Worm (Caenorhabditis elegans): Measurements from ENCODE around the gene K01G5.10.

K01G5.10 gene

ce11 chrIII:10783052-10783451, 24.7 kb upstream of the K01G5.10 start (continued):
- TF ChIP-seq jun-1 (tag; optimal IDR thresholded peaks at IDR 0.05) (no peak), grh-1 (GFP tag; IDR thresholded peaks at IDR 0.05) (no peak)

ce11 chrIII:10781553-10781952, 23.2 kb upstream of the K01G5.10 start, which contains the start of gene ptr-19:
Gene ptr-19, plus strand, starts transcription at chrIII:10781853.
- peak; percentile 47 for TF ChIP-seq nhr-85 (tag)
- no peak for TF ChIP-seq sptf-1 (tag; optimal IDR thresholded peaks at IDR 0.05)
- TF ChIP-seq efl-1 (optimal IDR thresholded peaks at IDR 0.05), result no peak
- peak in 1 of 2 experiments; percentile 69 for TF ChIP-seq efl-1 (GFP tag; optimal IDR thresholded peaks at IDR 0.05 in 1 of 2)

ce11 chrIII:10769693-10770092, 11.4 kb upstream of the K01G5.10 start:
- TF ChIP-seq lsy-2 (tag; optimal IDR thresholded peaks at IDR 0.05), result no peak
- no peak for TF ChIP-seq efl-1 (optimal IDR thresholded peaks at IDR 0.05)
- peak in 1 of 2 experiments; percentile 73 for TF ChIP-seq efl-1 (GFP tag; optimal IDR thresholded peaks at IDR 0.05 in 1 of 2)

ce11 chrIII:10763032-10763431, 4.7 kb upstream of the K01G5.10 start, which contains the start of gene dpy-28:
Gene dpy-28, plus strand, starts transcription at chrIII:10763131.
- TF ChIP-seq efl-1 (optimal IDR thresholded peaks at IDR 0.05) (no peak), efl-1 (GFP tag; optimal IDR thresholded peaks at IDR 0.05 in 1 of 2) (peak in 1 of 2 experiments; percentile 82), ama-1 (optimal IDR thresholded peaks at IDR 0.05) (peak; percentile 31), jun-1 (tag; optimal IDR thresholded peaks at IDR 0.05) (no peak), dsc-1 (tag; optimal IDR thresholded peaks at IDR 0.05) (no peak), nhr-47 (tag; optimal IDR thresholded peaks at IDR 0.05) (peak; percentile 27)

- peak; percentile 100 for TF ChIP-seq ceh-82 (tag; optimal IDR thresholded peaks at IDR 0.05)
- no peak for TF ChIP-seq hlh-17 (GFP tag; optimal IDR thresholded peaks at IDR 0.05; ENCODE audit: borderline replicate concordance)
- TF ChIP-seq mep-1 (tag; optimal IDR thresholded peaks at IDR 0.05), result peak; percentile 98
- TF ChIP-seq mab-9 (GFP tag; IDR thresholded peaks at IDR 0.05), result peak; percentile 100
- TF ChIP-seq lin-35 (GFP tag; optimal IDR thresholded peaks at IDR 0.05), result peak; percentile 100
- peak; percentile 97 for TF ChIP-seq elt-2 (tag; optimal IDR thresholded peaks at IDR 0.05)
- peak; percentile 81 for TF ChIP-seq efl-3 (GFP tag; optimal IDR thresholded peaks at IDR 0.05)
- peak; percentile 100 for TF ChIP-seq nhr-47 (tag; optimal IDR thresholded peaks at IDR 0.05)
- TF ChIP-seq sup-37 (GFP tag; optimal IDR thresholded peaks at IDR 0.05), result peak; percentile 100
- TF ChIP-seq nhr-84 (tag; optimal IDR thresholded peaks at IDR 0.05), result peak; percentile 90
- TF ChIP-seq lin-15B (tag; optimal IDR thresholded peaks at IDR 0.05), result peak; percentile 100
- TF ChIP-seq snpc-4 (tag; optimal IDR thresholded peaks at IDR 0.05), result peak; percentile 93
- peak; percentile 100 for TF ChIP-seq ztf-4 (tag; optimal IDR thresholded peaks at IDR 0.05)
- peak; percentile 76 for TF ChIP-seq nhr-12 (tag; optimal IDR thresholded peaks at IDR 0.05)
- TF ChIP-seq grh-1 (GFP tag; IDR thresholded peaks at IDR 0.05), result peak; percentile 99
- peak; percentile 98 for TF ChIP-seq zip-4 (GFP tag; optimal IDR thresholded peaks at IDR 0.05)
- TF ChIP-seq egl-13 (tag; optimal IDR thresholded peaks at IDR 0.05), result peak; percentile 100
- TF ChIP-seq unc-62 (GFP tag; optimal IDR thresholded peaks at IDR 0.05), result peak; percentile 91
- TF ChIP-seq sptf-1 (tag; optimal IDR thresholded peaks at IDR 0.05), result no peak
- peak; percentile 100 for TF ChIP-seq pax-3 (tag; optimal IDR thresholded peaks at IDR 0.05)
- TF ChIP-seq hpl-2 (GFP tag; optimal IDR thresholded peaks at IDR 0.05), result no peak
- no peak for TF ChIP-seq tlp-1 (tag; optimal IDR thresholded peaks at IDR 0.05)
- peak; percentile 96 for TF ChIP-seq lin-39 (tag; optimal IDR thresholded peaks at IDR 0.05)
- peak; percentile 100 for TF ChIP-seq dpl-1 (GFP tag; optimal IDR thresholded peaks at IDR 0.05)
- TF ChIP-seq unc-130 (tag; optimal IDR thresholded peaks at IDR 0.05), result peak; percentile 100
- peak; percentile 100 for TF ChIP-seq nhr-85 (tag)
- peak; percentile 100 for TF ChIP-seq nhr-77 (tag; optimal IDR thresholded peaks at IDR 0.05)
- peak; percentile 57 for TF ChIP-seq nhr-28 (tag; optimal IDR thresholded peaks at IDR 0.05)
- peak; percentile 89; the same call in 1 of the 2 replicates for TF ChIP-seq ets-5 (GFP tag; IDR thresholded peaks at IDR 0.05)
- TF ChIP-seq elt-3 (tag; optimal IDR thresholded peaks at IDR 0.05), result peak; percentile 95 to 99 (median 98)
- peak; percentile 96 for TF ChIP-seq nhr-76 (tag; optimal IDR thresholded peaks at IDR 0.05)
- TF ChIP-seq unc-98 (GFP tag; IDR thresholded peaks at IDR 0.05), result peak; percentile 100
- peak; percentile 77 for TF ChIP-seq ama-1 (optimal IDR thresholded peaks at IDR 0.05)
- TF ChIP-seq nhr-71 (tag; optimal IDR thresholded peaks at IDR 0.05), result peak; percentile 100
- peak; percentile 96 for TF ChIP-seq C34B4.2 (tag; optimal IDR thresholded peaks at IDR 0.05)
- peak; percentile 99 for TF ChIP-seq fos-1 (tag; optimal IDR thresholded peaks at IDR 0.05)
These were observed 1.0 kb upstream of the K01G5.10 start, which contains the start of gene tasp-1 for ce11 chrIII:10759050-10760023. Gene tasp-1, plus strand, starts transcription at chrIII:10759307.
